Worm (Caenorhabditis elegans): ENCODE measurements around the gene Y46H3C.5.

The Y46H3C.5 gene

DNA sequence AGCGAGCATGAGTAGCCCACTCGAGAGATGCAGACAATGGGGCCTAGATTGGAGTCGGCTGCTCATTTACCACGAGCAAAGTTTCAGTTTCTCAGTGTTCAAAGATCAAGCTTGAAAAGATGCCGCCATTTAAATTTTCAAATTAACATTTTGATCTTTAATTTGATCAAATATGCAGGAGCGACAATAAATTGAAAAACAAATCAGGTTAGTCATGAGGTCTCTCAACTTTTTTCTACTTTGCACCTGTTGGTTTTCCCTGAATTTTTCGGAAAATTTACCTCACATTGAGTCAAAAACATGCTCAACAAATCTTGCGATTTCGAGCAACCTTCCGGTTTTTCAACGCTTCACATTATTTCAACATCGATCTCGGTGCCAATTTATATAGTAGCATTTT, 7.0 kb downstream of the Y46H3C.5 start, which contains the start of gene srh-5:
Gene srh-5 (plus strand): TSS at position 301 of the 400 bp plus-strand sequence.
- TF ChIP-seq dao-5 (tag; optimal IDR thresholded peaks at IDR 0.05), result no peak
- no peak for TF ChIP-seq W03F9.2 (tag; optimal IDR thresholded peaks at IDR 0.05)

DNA sequence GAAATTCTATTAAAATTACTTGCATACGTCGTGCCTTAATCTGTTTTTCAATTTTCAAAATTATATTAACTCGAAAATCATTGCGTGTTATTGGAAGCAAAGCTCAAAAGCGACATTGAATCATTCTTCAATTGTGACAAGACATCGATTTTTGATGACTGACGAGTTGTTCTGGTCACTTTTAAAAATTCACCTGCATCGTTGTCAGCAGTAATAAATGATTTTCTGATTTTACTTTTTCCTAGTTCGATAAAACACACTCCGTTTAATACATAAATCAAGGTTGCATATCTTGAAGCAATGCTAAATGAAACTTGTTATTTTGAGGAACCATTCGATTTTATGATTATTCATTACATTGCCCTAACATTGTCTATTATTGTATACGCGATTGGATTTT, 10.0 kb downstream of the Y46H3C.5 start, which contains the start of gene srh-3:
Gene srh-3 (plus strand): TSS at position 301 of the 400 bp plus-strand sequence.
- TF ChIP-seq him-1 (tag; optimal IDR thresholded peaks at IDR 0.05) (no peak), dao-5 (tag; optimal IDR thresholded peaks at IDR 0.05) (no peak), W03F9.2 (tag; optimal IDR thresholded peaks at IDR 0.05) (no peak)

DNA sequence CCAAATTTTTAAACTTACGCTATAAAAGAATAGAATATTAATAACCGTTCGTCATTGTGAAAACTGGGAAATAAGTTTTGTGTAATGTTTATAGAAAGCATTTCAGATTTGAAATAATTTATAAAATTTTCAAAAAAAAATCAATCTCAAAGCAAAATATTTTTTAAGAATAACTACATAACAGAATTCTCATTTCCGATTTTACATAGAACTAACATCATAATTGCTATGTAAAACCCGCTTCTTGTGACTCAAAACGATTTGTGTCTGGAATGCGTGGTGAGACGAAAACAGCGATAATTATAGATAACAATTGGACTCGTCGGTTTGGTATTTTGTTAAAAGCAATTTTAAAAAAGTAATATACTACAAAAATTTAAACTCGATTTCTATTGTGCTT, 11.5 kb downstream of the Y46H3C.5 start, which contains the start of gene srw-91:
Gene srw-91 (minus strand): TSS at position 101 of the 400 bp plus-strand sequence.
- TF ChIP-seq him-1 (tag; optimal IDR thresholded peaks at IDR 0.05), result no peak
- no peak for TF ChIP-seq dao-5 (tag; optimal IDR thresholded peaks at IDR 0.05)
- TF ChIP-seq W03F9.2 (tag; optimal IDR thresholded peaks at IDR 0.05), result no peak

DNA sequence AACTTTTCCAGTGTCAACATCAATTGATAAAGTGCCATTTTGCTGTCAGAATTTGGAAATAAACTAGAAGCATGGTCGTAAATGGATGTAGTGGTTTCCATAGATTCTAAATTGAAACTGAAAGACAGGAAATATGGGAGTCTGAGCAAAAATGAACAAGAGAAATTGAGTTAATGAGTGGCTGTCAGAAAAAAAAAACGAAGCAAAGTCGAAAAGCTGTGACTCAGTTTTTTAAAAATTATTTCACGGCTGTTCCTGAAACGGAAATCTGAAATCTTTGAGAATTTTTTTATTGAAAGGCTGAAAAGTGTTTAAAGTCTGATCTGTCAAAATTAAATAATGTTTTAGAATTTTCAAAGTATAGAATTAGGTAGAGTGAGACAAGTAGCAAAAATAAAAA, 14.1 kb downstream of the Y46H3C.5 start, which contains the start of gene srw-98:
Gene srw-98 (minus strand): TSS at position 101 of the 400 bp plus-strand sequence.
- TF ChIP-seq W03F9.2 (tag; optimal IDR thresholded peaks at IDR 0.05), result no peak
- TF ChIP-seq dao-5 (tag; optimal IDR thresholded peaks at IDR 0.05), result no peak
- TF ChIP-seq him-1 (tag; optimal IDR thresholded peaks at IDR 0.05), result no peak

DNA sequence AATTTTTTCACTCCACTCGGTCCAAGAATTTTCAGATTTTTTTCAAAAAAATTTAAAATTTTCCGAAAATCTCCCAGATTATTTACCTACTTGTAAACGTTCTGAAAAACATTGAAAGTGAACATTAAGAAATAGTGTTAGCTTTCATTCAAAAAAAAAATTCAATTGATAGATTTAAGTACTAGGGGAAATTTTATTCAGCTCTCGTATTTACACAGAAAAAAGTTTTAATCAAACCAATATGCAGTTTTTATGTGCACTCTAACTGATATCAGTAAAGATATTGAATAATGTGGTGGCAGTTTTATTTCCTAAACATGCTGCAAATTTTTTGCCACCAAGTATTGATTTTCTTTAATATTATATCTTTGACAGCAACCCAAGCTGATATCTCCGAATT, 24.1 kb downstream of the Y46H3C.5 start, which contains the start of gene irld-42:
Gene irld-42 (plus strand): TSS at position 301 of the 400 bp plus-strand sequence.
- TF ChIP-seq him-1 (tag; optimal IDR thresholded peaks at IDR 0.05), result no peak
- no peak for TF ChIP-seq W03F9.2 (tag; optimal IDR thresholded peaks at IDR 0.05)
- no peak for TF ChIP-seq dao-5 (tag; optimal IDR thresholded peaks at IDR 0.05)

DNA sequence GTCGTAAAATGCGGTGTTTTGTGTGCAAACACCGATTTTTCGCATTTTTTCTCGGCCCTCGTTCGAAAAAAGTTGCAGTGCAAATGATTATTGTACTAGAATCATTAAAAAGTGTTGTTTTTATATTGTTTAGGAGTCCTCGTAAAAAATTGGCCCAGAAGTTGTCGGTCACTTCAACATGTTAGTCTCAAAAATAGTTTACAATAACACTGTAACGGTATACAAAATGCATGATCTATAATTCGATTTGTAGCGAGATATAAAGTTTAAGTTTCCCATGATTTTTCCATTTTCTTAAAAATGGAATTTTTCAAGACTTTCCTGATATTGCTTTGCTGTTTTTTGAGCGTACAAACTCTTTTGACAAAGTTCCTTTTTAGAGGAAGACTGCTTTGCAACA, 25.4 kb downstream of the Y46H3C.5 start, which contains the start of gene K04F1.8:
Gene K04F1.8 (plus strand): TSS at position 301 of the 400 bp plus-strand sequence.
- TF ChIP-seq W03F9.2 (tag; optimal IDR thresholded peaks at IDR 0.05), result no peak
- no peak for TF ChIP-seq dao-5 (tag; optimal IDR thresholded peaks at IDR 0.05)

DNA sequence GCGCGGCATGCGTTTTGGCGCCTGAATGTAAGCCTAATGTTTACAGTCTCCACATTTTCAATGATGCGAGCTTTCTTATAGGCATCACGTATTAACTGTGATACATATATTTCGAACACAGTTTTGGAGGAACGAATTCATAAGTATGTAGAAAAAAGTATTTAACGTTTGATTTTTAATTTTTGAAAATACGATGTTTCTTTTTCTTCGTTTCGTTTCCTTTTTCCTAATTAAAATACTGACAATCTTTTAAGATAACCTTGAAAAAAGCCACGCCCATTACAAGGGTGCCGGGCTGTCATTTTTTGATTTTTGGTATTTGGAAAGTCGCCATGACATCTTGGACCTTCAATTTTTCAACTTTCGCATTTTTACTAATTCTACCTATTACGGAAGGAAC, 27.4 kb downstream of the Y46H3C.5 start, which contains the start of gene K04F1.9:
Gene K04F1.9 (plus strand): TSS at position 301 of the 400 bp plus-strand sequence.
- TF ChIP-seq W03F9.2 (tag; optimal IDR thresholded peaks at IDR 0.05) (no peak), him-1 (tag; optimal IDR thresholded peaks at IDR 0.05) (no peak), dao-5 (tag; optimal IDR thresholded peaks at IDR 0.05) (no peak)

DNA sequence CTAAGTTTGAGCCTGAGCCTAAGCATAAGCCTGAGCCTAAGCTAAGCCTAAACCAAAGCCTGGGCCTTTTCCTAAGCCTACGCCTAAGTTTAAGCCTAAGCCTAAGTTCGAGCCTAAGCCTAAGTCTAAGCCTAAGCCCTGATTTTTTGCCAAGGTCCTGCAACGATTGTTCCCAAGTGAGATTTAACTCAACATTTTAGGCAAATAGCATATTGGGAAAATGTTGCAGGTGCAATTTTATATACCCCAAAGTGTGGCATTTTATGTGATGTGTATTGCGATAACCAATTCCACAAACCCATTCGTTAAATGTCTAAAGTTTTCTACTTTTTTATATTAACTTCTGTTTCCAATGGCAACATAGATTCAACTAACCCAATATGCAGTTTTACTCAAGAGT, 30.0 kb downstream of the Y46H3C.5 start, which contains the start of gene irld-40:
Gene irld-40 (plus strand): TSS at position 301 of the 400 bp plus-strand sequence.
- TF ChIP-seq him-1 (tag; optimal IDR thresholded peaks at IDR 0.05) (no peak), dao-5 (tag; optimal IDR thresholded peaks at IDR 0.05) (no peak), W03F9.2 (tag; optimal IDR thresholded peaks at IDR 0.05) (no peak)

DNA sequence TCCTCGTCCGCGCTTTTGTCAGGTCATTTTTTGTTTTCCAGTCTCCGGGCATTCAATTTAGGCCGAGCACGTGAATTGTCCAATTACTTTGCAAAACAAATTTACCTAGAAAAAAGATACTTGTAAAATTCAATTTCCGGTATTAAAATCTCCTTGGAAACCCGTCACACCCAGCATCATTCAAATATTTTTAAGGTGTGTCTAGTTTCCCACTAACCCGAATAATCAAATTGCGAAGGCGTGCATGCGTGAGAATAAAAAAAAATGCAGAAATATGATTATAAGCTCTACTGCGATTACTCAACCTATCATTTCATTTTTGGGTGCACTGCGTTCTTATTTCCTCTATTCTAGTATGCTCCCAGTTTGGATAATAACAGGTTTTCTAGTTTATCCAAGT, 37.5 kb downstream of the Y46H3C.5 start, which contains the start of gene irld-11:
Gene irld-11 (plus strand): TSS at position 301 of the 400 bp plus-strand sequence.
- TF ChIP-seq W03F9.2 (tag; optimal IDR thresholded peaks at IDR 0.05) (no peak), him-1 (tag; optimal IDR thresholded peaks at IDR 0.05) (no peak), dao-5 (tag; optimal IDR thresholded peaks at IDR 0.05) (no peak)

DNA sequence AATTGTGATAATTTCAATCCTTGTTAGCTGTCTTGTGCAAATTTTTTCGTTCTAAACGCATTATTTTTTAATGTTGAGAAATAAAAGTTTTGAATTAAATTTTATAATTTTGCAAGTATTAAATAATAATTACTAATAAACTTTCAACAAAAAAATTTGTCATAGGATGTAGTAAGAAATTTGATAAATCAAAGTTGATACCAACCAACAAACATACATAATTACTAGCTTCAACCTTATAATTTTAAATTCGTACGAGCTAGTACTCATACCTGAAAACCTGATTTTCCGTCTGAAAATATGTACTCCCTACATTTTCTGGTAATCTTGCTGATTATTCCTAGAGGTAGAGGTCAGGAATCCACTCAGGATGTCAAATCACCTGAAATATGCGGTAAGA, 41.2 kb downstream of the Y46H3C.5 start, which contains the start of gene irld-44:
Gene irld-44 (plus strand): TSS at position 301 of the 400 bp plus-strand sequence.
- TF ChIP-seq him-1 (tag; optimal IDR thresholded peaks at IDR 0.05) (no peak), W03F9.2 (tag; optimal IDR thresholded peaks at IDR 0.05) (no peak), dao-5 (tag; optimal IDR thresholded peaks at IDR 0.05) (no peak)

DNA sequence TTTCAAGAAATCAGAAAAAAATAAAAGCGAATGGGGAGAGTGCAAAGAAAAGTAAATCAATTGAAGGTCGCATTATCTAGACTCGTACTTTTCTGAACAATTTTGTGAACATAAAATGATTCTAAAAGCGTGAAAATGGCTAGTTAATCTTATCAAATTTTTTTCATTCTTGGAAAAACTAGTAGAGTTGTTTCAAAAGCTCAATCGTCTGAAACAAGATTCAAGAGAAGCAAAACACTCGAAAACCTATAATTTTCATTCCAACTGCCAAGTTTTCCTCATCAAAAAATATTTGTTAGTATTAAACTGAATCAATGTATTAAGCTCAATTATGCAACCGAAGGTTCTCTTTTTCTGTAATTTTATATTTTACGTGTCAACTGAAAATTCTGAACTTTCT, 44.3 kb downstream of the Y46H3C.5 start, which contains the start of gene irld-45:
Gene irld-45 (plus strand): TSS at position 301 of the 400 bp plus-strand sequence.
- TF ChIP-seq him-1 (tag; optimal IDR thresholded peaks at IDR 0.05), result no peak
- no peak for TF ChIP-seq W03F9.2 (tag; optimal IDR thresholded peaks at IDR 0.05)
- no peak for TF ChIP-seq dao-5 (tag; optimal IDR thresholded peaks at IDR 0.05)

DNA sequence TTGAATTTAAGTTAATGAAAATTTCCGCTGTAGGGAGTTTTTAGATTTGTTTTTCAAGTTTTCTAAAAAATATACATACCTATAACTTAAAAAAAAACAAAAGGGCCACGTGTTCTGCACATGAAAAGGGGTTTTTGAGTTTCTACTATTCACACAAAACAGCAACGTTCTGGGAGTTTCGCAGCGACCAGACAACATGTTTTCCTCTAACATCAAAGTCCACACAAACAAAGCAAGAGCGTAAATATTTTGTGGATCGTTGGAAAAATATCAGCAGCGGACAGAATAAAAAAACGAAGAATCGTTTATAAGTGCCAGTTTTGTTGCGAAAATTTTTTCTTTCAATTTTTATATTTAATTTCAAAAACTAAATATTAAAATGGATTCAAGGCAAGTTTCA, 48.4 kb downstream of the Y46H3C.5 start, which contains the start of gene alh-2:
Gene alh-2 (plus strand): TSS at position 284 of the 400 bp plus-strand sequence.
- no peak for TF ChIP-seq W03F9.2 (tag; optimal IDR thresholded peaks at IDR 0.05)
- TF ChIP-seq him-1 (tag; optimal IDR thresholded peaks at IDR 0.05), result no peak
- no peak for TF ChIP-seq dao-5 (tag; optimal IDR thresholded peaks at IDR 0.05)

DNA sequence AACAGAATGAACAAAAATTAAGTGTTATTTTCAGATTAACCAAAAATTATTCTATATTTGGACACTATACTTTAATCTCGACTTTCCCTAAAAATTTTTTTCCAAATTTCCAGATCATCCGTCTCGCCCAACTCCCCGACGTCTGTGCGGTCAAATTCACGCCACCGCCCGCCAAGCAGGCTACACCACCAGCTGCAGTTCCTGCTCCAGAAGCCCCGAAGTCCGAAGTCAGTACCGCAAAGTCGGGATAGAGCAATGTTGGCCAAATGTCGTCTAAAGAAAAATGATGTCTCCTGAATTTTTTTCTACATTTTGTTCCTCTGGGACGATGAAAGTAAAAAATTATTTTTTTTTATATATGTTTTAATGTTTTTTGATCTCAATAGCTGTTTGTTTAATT, 49.5 kb downstream of the Y46H3C.5 start:
- TF ChIP-seq him-1 (tag; optimal IDR thresholded peaks at IDR 0.05) (no peak), W03F9.2 (tag; optimal IDR thresholded peaks at IDR 0.05) (no peak), dao-5 (tag; optimal IDR thresholded peaks at IDR 0.05) (no peak)

DNA sequence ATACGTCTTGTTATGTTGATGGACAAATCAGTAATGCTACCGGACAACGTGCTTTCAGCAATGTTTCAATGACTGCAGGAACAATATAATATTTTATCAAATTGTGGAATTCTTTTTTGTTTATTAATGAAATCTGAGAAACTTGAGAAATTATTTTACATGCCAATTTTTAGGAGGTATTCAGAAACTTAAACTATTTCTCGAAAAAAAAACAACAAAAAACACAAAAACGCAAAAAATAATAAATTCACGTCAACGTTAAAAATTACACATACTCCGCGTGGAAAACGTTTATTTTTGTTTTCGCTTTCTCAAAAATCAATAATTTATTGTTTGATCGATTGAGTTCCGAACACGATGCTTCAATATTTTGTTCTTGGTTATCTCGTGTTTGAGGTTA, 50.1 kb downstream of the Y46H3C.5 start, which contains the start of gene Y46H3D.1:
Gene Y46H3D.1 (plus strand): TSS at position 301 of the 400 bp plus-strand sequence.
- TF ChIP-seq dao-5 (tag; optimal IDR thresholded peaks at IDR 0.05) (no peak), W03F9.2 (tag; optimal IDR thresholded peaks at IDR 0.05) (no peak), him-1 (tag; optimal IDR thresholded peaks at IDR 0.05) (no peak)
